Worm (Caenorhabditis elegans): ENCODE results near the gene unc-9.

unc-9 gene

DNA sequence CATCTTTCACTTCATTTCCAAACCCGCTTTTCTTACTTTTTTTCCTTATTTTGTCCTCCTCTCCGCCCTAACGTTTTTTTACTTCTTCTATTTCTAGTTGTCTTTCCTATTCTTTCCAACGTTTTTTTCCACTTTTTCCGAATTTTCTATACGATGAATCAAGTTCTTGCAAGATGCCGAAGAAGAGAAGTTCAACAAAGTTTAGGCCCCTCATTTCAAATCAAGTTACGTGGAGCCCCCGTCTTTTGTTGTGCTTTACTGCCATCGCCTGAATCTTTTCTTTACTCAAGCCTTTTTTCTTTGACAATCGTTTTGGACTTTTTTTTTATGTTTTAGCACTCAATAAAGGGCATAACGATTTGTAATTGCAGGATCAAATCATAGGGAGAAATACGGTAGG, at the start of gene unc-9:
Gene unc-9, plus strand, starts transcription at position 370 of the 400 bp plus-strand sequence.
- TF ChIP-seq unc-62 (GFP tag; optimal IDR thresholded peaks at IDR 0.05) = no peak

DNA sequence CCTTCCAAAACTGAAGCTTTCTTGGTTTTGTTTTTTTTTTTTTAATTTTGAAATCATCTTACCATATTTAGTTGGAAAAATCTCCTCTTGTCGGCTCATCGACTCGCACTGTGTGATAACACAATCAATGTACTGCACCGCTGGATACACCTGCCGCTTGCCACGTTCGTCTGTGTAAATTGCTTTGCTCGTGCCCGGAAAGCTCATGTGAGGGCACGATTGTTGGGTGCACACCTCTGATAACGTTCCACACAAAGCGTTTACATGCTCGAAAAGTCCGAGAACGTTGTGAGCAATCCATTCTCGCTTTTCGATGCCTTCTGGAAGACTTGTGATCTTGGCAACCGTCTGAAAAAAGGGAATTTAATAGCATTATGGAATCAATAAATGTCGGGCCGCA, 47.1 kb upstream of the unc-9 start:
- no peak for TF ChIP-seq unc-62 (GFP tag; optimal IDR thresholded peaks at IDR 0.05)

DNA sequence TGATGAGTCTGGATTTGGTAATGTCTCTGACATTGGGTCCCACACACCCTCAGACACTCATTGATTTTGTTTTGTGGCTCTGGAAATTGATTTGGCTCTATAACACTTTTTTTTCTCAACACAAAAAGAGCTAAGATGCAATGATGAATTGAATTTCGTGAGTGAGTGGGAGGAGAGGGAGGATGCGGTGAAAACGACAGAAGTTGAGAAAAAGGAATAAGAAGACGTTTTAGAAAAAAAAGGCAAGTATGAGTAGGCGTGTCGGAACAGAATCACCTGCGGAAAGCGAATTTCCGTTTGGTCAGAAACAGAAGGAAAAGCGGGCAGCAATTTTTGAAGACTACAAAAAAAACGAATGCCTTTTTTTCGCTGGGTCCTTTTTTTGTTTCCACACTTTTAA, 45.8 kb upstream of the unc-9 start:
- TF ChIP-seq unc-62 (GFP tag; optimal IDR thresholded peaks at IDR 0.05) = no peak

DNA sequence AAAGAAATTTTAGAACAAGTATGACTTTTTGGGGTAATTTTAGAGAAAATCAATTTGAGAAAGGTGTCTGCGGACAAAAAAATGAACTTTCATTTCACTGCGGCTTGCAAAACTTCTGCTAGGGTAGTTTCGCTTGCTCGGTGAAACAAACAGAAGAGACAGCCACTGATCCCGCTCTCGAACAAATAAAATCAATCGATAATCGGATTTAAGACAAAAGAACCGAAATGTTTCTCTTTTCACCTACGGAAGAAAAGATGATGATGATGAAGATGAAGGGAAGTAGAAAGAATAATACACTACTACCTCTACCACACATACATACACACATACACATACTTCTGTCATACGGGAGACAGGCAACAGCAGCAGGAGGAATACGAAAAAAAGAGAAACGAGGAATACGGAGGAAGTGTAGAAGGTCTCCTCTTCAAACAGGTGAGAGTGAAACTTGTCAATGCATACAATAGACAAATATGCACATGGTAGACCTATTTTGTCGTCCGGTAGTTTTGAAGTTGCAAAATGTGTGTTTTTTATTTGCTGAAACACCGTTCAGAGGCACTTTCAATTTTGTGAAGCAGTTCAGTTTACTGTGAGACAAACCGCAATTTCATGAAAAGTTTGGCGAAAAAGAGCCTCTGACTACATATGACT, 44.3 kb upstream of the unc-9 start:
- no peak for TF ChIP-seq unc-62 (GFP tag; optimal IDR thresholded peaks at IDR 0.05)

DNA sequence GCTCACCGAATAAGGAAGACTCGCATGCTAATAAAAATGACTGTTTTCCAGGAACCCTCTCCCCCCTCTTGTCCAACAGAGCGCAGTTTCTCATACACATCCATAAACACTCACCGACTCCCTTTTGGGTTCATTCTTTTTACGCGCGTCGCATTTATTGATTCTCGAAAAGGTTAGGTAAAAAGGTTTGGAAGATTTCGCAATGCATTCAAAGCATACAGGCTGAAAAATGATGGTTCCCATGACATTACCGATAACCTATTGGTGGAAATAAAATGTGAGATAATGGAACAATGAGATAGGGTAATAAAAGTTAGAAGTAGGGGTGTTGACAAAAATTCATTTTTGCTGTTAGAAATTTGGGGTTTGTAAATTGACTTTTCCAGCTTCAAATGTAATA, 43.1 kb upstream of the unc-9 start:
- TF ChIP-seq unc-62 (GFP tag; optimal IDR thresholded peaks at IDR 0.05) = no peak

DNA sequence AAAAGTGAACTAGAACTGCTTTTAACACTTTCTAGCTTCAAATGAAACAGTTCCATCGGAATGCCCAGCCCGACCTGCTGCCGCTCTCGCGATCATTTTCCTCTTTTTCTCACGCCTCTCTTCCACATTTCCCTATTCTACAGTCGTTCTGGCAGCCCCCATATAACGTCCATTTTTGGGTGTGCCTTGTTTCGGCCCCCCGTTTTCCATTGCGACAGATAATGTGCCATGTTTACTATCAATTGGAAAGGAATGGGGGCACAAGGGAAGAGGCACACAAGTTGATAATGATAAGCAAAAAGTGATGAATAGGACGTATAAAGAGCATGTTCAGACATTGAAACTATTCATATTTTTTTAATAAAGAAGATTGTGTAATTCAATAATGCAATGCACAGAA, 42.6 kb upstream of the unc-9 start:
- no peak for TF ChIP-seq unc-62 (GFP tag; optimal IDR thresholded peaks at IDR 0.05)

DNA sequence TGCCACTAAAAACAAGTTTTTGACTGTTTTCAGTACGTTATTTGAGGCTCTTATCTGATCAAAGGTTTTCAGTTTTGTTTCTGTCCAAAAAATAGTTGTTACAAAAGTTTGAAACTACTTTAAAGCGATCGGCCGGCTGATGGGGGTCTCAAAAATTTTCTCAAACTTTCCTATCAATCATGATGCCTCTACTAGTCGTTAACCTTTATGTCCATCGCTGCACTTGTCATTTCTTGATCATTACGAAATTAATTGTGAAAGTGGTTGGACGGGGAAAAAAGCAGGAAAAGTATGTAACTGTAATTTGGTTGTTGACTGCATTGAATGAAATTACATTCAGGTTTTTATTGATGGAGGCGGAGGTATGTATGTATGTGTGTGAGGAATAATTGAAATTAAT, 41.7 kb upstream of the unc-9 start:
- no peak for TF ChIP-seq unc-62 (GFP tag; optimal IDR thresholded peaks at IDR 0.05)

DNA sequence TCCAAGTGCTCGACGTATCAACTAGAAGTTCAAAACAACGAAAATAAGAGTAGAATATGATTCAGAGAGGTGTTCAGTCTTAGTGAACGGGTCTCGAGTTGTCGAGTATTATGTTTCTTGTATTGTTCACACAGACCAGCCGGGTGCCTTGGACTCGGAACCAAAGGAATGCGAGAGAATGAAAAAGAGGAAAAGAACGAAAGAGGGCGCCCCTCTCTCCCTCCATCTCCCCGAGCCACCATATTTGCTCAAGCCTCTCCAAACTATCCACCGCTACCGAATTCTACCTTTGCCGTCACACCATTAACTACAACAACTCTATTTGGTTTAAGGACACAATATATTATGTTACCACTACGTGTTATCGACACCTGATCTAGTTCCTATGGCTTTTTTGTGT, 39.8 kb upstream of the unc-9 start:
- TF ChIP-seq unc-62 (GFP tag; optimal IDR thresholded peaks at IDR 0.05) = no peak

DNA sequence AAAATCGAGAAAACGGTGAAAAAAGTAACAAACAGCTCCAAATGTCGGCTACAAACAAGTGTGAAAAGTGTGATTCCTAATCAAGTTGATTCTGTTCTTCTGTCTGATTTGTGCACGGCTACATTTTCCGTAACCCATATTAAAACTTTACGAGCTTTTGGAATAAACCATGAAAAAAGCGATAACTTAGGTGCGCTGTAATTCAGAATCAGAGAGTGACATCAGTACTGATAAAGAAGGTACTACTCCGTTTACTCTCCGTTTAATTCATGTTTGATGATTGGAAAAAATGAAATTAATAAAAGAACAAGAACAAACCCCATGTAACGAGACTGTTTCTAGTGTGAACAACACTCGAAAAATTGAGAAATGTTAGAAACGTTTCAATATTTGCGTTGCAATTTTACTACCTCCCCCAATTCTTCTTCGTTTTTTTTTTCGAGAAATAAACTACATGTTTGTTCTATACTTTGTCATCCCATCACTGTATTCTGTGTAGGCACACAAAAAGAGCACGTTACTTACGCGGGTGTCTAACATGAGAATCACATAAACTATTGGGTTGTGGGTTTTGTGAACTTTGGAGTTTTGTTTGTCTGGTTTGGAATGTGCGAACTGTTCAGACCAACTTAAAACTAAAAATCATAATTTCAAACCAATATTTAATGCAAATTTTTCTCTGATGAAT, 39.1 kb upstream of the unc-9 start:
- TF ChIP-seq unc-62 (GFP tag; optimal IDR thresholded peaks at IDR 0.05) = no peak

DNA sequence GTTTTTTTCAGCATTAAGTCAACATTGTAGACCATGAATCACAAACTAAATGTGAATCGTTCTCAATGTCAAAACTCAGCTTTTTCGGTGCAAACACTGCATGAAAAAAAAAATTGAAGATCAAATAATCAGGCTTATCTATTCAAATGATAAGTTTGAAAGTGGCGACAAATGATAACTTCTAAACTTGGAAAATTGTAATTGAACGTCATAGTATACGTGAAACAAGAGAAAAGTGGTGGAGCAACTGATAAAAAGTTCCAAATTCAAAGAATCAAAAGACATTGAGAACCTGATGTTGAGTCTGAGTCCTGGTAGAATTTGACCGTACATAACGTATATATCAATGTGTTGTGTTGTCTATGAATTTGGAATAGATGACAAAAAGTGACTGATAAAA, 38.4 kb upstream of the unc-9 start:
- TF ChIP-seq unc-62 (GFP tag; optimal IDR thresholded peaks at IDR 0.05) = no peak

DNA sequence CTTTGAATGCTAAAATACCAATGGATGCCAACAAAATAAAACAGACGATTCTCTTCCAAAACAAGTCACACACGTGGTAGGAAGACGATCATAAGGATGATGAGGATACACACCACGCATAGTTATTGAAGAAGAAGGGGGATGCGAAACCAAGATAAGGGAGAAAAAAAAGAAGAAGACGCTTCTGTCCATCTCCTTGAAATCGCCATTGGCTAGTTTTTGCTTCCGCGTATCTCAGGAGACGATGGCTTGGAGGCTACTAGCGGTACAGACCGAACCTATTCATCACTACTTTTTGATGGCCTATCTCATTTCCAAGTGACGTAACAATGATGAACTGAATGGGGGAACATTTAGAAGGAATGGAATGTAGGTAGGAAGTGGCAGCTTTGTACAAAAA, 37.3 kb upstream of the unc-9 start:
- no peak for TF ChIP-seq unc-62 (GFP tag; optimal IDR thresholded peaks at IDR 0.05)

DNA sequence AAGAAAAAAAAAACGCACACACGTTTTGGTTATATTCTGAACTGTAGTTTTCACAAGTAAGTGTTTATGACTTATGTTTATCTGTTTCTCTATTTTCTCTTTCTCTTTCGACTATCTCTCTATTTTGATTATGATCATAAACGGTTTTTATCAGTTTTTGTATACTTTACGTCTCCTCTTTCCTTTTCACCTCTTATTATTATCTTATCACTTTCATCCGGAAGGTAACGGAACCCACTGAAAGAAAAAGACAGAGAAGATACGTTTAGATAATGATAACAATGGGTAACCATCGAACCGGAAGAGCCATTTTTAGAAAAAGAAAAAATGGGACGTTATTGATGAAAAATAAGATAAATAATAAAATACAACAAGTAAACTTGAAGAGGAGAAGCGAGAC, 35.9 kb upstream of the unc-9 start:
- TF ChIP-seq unc-62 (GFP tag; optimal IDR thresholded peaks at IDR 0.05) = no peak

DNA sequence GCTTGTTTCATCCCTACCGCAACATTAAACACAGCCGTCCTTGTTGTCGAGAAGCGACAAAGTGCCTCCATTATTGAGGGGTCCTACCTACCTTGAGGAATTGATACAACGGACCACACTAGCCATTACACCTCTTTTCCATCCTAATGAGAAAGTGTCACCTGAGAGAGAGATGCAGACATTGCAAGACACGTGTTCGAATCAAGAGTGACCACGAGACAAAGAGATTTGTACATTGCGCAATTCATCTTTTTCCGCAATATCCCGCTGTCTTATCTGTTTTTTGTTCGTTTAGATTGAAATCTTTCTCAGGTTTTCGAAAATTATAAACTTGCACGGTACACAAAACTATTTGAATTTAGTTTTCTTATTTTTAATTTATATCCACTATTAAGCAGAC, 32.4 kb upstream of the unc-9 start:
- TF ChIP-seq unc-62 (GFP tag; optimal IDR thresholded peaks at IDR 0.05) = no peak

DNA sequence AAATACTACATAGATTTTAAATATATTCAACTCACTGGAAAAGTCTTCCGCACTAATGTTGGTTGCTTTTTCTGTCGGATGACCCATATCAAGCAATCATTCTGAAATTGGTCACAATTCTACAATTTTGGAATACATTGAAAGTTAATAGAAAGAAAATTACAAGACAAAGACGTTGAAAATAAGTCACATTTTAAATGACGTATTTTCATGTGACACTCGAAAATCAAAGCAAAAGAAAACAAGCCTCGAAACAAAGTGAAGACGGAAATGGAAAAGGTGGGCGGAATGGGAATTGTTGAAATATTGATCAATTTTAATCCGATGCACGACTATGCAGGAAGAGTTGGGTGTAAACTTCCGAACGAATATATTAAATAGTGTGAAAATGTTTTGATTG, 31.6 kb upstream of the unc-9 start, which contains the start of gene mob-2:
Gene mob-2, minus strand, starts transcription at position 101 of the 400 bp plus-strand sequence.
- TF ChIP-seq unc-62 (GFP tag; optimal IDR thresholded peaks at IDR 0.05) = no peak

DNA sequence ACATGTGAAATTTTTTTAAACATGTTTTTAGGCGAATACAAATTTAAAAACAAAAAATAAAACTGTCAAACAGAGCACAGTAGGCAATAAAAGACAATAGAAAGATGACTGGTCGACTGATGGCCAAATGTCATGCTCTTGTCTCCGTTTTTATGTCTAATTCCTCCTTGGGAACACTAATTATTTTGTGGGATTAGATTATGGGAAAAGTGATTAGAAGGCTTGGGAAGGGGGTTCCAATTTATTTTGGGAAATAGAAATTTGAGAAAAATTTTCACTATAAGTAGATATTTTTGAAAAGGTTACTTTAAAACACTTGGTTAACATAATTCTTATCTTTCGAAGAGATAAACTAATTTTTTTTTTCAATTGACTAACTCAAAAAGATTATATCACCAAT, 30.8 kb upstream of the unc-9 start:
- TF ChIP-seq unc-62 (GFP tag; optimal IDR thresholded peaks at IDR 0.05) = no peak

DNA sequence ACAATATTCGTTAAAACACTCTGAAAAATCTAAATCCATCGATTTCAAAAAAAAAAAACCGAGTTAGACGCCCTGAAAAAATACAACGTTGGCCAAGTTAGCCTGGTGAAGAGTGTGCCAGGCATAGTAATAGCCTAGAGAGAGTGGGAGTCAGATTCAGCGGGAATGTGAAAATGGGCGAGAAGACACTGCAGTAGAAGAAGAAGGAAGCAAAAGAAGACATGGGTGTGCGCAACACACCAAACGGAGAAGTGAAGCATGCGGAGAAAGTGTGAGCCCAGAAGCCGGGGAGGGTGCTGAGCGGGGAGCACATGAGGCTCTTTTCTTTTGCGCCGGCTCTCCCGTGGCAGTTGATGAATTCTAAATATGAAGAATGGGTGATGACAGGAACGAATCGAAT, 30.4 kb upstream of the unc-9 start:
- TF ChIP-seq unc-62 (GFP tag; optimal IDR thresholded peaks at IDR 0.05) = no peak

DNA sequence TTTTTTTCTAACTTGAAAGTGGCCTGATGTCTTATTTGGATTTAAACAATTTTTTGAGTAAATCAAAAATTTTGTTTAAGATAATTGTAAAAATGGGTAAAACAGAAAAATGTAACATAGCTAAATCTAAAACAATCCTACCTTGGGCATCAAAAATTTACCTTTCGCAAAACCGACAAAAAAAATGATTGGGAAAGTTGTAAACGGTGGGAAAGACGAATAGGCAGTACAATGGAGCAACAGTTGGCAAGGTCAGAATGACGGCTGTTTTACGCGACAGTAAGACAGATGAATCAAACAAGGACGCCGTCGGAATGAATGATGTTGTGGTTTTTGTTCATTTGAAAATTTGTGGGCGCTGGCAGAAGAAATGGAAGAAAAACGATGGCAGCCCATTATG, 27.1 kb upstream of the unc-9 start:
- no peak for TF ChIP-seq unc-62 (GFP tag; optimal IDR thresholded peaks at IDR 0.05)

DNA sequence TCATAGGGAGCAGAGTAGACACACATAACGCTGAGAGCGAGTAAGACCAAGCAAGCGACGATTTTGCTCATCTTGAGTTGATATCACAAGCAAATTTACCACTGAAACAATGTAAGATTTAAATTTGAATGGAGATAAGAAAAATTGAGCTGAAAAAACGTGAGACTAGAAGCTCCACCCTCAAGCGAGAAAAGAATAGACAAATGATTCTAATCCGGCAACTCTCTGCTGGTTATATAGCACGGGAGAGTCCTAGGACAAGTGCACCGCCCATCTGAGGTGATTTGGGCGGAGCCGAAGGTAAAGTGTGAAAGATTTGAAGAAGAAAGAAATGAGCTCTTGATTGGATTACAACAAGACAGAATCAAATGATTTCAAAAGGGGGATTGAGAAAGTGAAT, 23.2 kb upstream of the unc-9 start, which contains the start of gene nlp-3:
Gene nlp-3, minus strand, starts transcription at position 101 of the 400 bp plus-strand sequence.
- no peak for TF ChIP-seq unc-62 (GFP tag; optimal IDR thresholded peaks at IDR 0.05)
